Worm (Caenorhabditis elegans): ENCODE results near the gene F41E6.17.

F41E6.17 gene

DNA sequence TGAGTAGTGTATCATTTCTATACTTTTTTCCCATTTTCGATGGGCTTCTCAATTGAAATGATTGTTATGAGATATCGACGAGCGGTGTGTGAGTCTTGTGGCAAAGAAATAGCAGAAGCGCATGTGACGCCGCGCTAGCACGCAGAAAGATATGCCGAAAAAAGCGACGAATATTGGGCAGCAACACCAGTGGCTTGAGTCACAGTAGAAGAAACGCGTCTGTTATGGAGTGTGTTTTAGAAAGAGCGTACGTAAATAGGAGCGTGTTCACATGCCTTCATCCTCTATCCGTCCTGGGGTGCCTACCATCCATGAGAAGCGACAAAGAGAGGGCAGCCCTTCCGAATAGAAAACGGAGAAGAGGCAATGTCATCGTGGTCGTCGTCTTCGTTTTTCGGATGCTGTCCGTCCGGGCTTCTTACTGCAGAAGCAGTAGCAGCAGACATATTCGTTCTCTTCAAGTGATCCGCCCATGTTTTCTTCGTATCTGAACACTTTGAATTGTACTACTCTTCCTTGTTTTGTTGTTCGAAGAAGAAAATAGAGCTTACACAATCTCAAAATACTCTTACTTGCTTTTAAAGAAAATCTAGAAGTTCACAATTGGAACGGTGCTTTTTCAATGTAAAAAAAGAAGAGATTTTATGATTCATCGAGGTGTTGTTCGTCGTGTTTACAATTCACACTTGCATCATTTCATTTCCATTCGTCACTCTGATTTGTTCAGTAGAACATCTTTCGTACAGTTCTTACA is 13.9 kb upstream of the F41E6.17 start:
- no peak for TF ChIP-seq unc-62 (GFP tag; optimal IDR thresholded peaks at IDR 0.05)

DNA sequence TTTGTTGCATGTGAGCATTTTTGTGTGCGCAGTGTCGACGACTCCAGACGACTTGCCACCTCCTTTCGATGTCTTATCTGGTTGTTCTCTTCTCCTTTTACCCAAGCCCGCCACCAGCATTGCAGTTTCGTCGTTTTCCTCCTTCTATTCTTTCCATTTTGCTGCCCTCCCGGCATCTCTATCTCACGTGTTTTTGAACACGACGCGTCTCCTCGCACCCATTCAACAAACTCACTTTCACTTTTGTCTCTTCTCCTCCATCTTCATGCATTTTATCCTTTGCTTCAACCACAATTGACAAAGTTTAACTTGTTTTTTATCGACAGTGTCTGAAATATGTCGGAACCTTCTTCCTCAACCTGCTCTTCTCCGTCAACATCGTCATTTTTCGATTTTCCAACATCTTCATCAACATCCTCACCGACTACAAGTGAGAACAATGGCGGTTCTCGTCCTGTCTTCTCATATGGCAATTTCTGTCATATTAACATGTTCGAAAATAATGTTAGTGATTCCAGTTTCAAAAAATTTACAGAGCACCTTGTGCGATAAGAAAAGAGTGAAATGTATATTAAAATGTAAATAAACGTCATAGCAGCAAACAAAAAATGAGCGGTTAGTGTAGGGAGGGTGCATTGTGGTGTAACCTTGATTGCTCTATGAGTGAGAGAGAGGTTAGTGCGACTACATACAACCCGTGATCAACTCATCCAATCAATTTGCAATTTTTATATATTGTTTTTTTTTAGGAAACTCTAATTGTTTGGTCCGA is 13.1 kb upstream of the F41E6.17 start, which contains the start of gene fip-4:
Gene fip-4, minus strand, starts transcription at position 636 of the 772 bp plus-strand sequence.
- TF ChIP-seq unc-62 (GFP tag; optimal IDR thresholded peaks at IDR 0.05) = no peak

DNA sequence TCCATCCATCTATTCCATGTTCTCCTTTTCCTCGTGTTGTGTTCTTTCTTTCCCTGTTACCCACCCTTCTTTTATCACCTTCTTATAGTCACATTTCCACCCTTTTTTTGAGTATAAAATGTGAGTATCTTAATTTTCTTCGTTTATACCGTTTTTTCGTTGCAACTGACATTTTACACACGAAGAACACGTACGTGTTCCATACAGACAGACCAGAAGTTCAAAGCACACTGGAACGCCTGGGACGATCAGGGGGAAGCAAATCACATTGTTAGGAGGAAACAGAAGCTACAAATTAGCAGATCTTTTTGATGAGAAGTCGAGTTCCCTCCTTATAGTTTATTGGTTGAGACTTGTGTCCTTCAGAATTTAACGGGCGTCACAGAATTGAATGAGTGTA is 8.2 kb upstream of the F41E6.17 start:
- no peak for TF ChIP-seq unc-62 (GFP tag; optimal IDR thresholded peaks at IDR 0.05)

DNA sequence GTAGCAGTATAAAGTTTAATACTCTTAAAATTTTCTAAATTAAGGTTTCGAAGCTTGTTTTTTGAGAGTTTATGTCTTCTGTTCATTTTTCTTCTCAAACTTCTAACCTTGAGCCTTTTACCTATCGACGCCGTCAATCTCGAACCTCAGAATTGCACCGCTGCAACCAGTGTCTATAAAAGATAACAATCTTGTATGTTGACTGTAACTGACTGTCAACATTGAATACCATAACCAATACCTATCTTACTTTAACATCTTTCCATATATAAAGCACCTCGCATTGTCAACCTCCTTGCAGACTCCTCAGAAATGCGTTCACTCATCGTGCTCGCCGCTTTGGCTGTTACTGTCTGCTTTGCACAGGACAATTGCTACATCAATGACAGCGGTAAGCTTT is 5.2 kb upstream of the F41E6.17 start, which contains the start of gene grd-5:
Gene grd-5, plus strand, starts transcription at position 295 of the 400 bp plus-strand sequence.
- no peak for TF ChIP-seq unc-62 (GFP tag; optimal IDR thresholded peaks at IDR 0.05)

DNA sequence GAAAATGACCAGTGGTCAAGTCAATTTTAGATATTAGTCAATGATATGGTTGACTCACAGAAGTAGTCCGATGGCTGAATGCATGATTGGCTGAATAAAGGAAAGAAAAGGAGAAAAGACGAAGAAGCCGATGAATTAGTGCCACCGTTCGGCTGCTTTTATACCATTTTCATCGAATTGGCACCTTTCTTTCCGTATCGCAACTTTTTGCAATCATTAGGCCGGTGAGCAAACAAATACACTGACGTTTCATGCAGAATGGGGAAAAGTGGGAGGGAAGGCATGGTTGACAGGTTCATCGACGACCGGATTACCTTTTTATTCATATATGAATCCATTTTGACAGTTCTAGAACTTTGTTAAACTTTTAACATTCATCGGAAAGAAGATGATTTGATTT is 2.7 kb upstream of the F41E6.17 start, which contains the start of gene idpc-2:
Gene idpc-2, minus strand, starts transcription at position 101 of the 400 bp plus-strand sequence.
- no peak for TF ChIP-seq unc-62 (GFP tag; optimal IDR thresholded peaks at IDR 0.05)

DNA sequence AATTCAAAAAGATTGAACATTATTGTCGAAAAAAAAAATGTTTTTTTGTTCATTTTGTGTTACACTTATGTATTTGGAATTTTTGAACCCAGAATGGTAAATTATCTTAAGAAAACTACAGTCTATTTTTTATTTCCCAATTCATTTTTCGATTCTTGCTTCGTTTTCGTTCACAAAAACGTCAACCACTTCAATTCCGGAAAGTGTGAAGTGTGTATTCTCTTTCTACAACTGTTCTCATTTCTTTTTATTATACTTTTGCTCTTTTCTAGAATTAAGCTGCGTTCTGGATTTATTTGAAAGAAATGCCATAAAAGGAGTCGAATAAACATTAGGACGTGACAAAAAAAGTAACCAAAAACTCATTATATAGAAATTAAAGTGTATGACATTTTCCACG is 1.6 kb upstream of the F41E6.17 start, which contains the start of gene F41E6.1:
Gene F41E6.1, plus strand, starts transcription at position 301 of the 400 bp plus-strand sequence.
- no peak for TF ChIP-seq unc-62 (GFP tag; optimal IDR thresholded peaks at IDR 0.05)

DNA sequence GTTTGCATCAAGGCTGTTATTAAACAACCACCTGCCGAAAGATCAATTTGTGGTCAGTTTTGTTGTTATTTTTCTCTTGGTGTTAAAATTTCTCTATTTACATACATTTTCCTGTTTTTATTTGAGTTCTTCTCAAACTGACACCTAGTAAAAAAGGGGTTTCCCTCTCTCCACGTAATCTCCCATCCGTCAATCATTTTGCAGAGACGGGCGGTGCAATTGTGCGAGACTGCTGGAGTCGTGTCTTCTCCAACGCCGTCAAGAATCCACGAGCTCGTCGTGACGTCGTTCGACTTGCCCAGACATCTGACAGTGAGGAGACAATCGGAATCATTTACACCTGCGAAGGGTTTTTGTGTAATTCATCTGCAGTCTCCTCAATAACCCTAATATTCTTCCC is 2.5 kb downstream of the F41E6.17 start:
- TF ChIP-seq unc-62 (GFP tag; optimal IDR thresholded peaks at IDR 0.05) = no peak

DNA sequence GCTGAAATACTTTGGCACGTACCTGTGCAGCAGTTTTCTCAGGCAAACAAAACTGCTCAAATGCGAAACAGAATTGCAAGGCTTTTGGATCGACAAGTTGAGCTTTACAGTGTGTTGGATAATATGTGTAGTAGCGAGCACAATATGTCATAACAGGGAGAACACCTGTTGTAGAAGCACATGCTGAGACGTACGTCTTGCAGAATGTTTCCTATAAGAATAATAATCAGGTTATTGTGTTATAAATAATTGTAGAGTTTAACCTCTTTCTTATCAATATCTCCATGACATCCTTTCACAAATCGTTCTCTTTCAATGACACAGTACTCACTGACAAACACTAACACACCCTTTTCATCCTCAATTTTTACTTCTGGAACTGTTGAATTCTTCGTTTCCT is 3.7 kb downstream of the F41E6.17 start:
- TF ChIP-seq unc-62 (GFP tag; optimal IDR thresholded peaks at IDR 0.05) = no peak

DNA sequence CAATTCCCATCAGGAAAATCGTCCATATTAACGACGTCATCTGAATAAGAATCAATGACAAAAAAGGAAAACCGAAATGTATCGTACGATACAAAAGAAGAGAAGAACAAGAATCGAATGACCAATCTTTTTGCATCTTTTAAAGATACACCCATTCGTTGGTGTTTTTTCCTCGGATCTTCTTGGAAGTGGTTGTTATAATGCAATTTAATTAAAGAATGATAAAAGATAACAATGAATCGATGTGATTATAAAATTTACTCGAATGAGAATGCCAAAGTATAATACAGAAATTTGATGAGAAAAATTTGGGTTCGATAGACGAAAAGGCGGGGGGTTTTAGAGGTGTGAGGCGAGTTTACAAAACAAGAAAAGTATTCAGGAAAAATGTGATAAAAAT is 5.1 kb downstream of the F41E6.17 start, which contains the start of gene F41E6.12:
Gene F41E6.12, minus strand, starts transcription at position 101 of the 400 bp plus-strand sequence.
- TF ChIP-seq unc-62 (GFP tag; optimal IDR thresholded peaks at IDR 0.05) = no peak

DNA sequence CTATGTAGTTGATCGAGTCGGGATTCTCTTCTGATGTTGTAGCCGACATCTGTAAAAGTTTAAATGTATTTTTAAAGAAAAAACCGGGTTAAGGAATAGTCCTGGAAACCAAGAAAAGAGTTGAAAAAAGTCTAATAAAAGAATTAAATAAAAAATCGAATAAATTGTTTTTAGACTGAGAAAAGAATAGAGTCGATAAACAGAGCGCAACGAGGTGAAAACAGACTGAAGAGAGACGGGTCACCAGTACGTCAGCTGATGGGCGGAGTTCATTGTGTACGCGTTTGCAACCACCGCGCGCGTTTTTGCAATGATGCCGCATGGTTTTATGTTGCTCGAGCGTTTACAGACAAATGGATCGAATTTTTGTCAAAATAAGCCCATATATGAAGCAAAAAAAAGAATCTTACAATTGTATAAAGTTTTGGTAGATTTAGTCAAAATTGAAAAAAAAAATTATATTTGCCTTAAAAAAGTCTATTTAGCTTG is 7.4 kb downstream of the F41E6.17 start, which contains the start of gene atg-18:
Gene atg-18, minus strand, starts transcription at position 51 of the 489 bp plus-strand sequence.
- no peak for TF ChIP-seq unc-62 (GFP tag; optimal IDR thresholded peaks at IDR 0.05)

DNA sequence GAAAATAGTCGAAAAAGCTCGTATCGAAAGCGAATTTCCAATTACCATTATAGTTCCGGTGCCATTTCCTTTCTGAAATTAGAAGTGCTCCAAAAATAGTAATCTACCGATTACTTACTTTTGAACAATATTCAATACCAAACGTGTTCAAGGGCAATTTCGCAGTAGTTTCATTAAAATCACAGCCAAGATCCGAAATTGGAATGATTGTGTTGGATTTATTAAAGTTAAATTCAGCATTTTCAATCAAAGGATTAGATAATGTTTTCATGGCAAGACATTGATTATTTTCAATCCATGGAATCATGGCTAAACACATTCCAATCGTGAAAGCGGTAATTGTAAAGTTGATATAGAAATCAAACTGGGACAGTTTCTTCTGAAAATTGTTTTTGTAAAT is 8.9 kb downstream of the F41E6.17 start:
- no peak for TF ChIP-seq unc-62 (GFP tag; optimal IDR thresholded peaks at IDR 0.05)

DNA sequence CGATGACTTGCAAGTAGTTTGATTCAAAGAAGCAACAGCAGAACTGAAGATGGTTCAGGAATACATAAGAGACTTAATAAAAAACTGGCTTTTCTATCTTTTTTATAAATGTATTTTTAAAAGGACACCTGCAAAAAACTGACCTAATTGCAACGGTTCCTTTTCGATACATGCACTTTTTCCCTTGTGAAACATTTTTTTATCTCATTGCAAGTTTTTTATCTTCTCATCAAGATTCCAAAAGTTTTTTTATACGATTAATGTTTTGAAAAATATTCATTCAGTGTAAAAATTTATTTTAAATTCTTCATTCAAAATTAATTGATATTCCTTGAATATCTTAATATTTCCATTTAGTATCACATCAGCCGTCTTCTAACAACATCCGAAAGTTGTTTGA is 11.7 kb downstream of the F41E6.17 start, which contains the start of gene oac-29:
Gene oac-29, minus strand, starts transcription at position 101 of the 400 bp plus-strand sequence.
- no peak for TF ChIP-seq unc-62 (GFP tag; optimal IDR thresholded peaks at IDR 0.05)

DNA sequence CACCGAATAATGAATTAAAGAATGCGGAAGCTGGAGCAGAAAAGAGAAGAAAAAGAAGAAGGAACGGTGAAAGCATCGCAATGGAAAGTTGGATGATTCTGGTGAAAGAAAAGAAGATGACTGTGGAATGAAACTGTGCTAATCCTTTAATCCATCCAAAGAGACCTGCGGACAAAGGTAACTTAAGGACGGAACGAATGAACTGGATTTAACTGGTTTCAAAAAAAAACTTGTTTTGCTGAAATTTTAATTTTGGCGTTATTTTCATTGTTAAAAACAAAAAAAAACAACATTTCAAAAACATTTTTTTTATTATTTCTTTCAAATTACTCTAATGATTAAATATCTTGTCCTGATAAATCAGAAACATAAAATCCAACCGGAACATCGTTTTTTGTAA is 13.0 kb downstream of the F41E6.17 start, which contains the start of gene grl-12:
Gene grl-12, minus strand, starts transcription at position 101 of the 400 bp plus-strand sequence.
- no peak for TF ChIP-seq unc-62 (GFP tag; optimal IDR thresholded peaks at IDR 0.05)

DNA sequence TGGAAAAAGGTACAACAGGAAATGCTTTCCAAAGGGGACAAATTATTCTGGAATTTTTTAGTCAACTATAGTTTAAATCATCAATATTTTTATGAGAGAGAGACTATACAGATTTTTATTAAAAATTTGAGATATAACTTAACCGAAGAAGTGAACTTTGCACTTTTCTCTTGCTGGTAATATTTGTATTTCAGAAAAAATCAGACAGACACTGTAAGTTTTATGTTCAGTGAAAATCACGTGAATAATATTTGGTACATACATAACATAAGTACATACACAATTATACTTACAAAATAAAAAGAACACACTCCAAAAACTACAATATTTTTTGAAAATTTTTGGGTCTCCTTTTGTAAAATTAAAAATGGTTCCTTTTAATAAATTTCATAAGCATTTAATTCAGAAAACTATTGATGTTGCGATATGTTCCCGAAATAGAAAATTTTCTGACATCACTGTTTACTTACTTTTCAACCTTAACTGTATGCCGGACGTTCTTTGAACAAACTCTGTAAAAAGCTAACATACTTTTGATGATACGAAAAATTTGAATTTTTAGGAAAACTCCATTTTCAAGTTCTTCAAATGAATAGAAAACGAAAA is 13.9 kb downstream of the F41E6.17 start, which contains the start of the genes F28A12.10 and acd-4:
Gene F28A12.10, minus strand, starts transcription at position 101 of the 606 bp plus-strand sequence.
Gene acd-4, plus strand, starts transcription at position 556 of the 606 bp plus-strand sequence.
- no peak for TF ChIP-seq unc-62 (GFP tag; optimal IDR thresholded peaks at IDR 0.05)

DNA sequence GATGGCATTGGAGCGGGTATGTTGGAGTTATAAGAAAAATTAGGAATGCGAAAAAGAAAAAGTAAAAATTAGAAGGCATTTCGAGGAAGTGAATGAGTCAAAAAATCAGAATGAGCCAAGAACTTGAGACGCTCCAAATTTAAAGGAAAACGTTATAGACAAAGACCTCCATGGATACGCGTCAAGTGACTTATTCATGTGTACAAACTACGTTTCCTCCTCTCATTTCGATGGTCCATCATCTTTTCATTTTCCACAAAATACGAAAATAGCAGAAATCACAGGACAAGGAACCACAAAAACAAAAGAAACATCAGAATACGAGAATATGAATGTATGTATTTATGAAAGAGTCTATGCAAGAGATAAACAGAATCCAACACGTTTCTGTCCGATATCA is 17.4 kb downstream of the F41E6.17 start, which contains the start of gene F28A12.3:
Gene F28A12.3, minus strand, starts transcription at position 101 of the 400 bp plus-strand sequence.
- TF ChIP-seq unc-62 (GFP tag; optimal IDR thresholded peaks at IDR 0.05) = no peak
